Fruit fly (Drosophila melanogaster): ENCODE measurements around the gene mura.

mura gene

DNA sequence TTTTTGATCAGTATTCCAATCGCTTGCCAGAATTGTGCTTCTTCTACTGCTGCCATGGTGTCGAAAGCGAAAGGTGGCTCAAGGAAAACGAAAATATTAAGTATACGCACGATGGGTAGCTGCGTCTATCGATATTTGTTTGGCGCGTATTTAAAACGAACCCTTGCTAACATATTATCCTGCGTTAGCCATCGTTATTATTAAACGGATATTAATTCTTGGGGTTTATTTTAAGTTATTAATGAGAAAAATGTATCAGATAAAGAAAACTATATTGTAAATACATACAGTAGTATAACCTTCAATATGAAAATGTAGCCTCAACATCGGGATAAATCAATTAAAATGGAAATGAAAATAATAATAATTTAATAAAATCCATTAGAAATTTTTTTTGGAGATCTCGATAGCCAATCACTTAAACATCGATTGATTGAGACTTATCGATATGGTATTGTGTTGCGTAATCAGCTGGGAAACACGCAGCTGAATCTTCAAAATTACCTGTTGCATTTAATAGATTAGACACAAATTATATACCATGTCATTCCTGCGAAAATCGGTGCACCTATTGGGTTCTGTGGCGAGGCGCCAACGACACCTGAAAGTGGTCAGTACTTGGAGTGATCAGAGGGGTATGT lies 3.8 kb upstream of the mura start, which contains the start of the genes CG9386 and BckdhA (continued):
- peak; percentile 14 for TF ChIP-seq CG4820 (GFP tag; optimal IDR thresholded peaks at IDR 0.05)
- peak; percentile 45 for TF ChIP-seq B-H2 (GFP tag; optimal IDR thresholded peaks at IDR 0.05)
- TF ChIP-seq Hsf (GFP tag; optimal IDR thresholded peaks at IDR 0.05): peak; percentile 59
- TF ChIP-seq rib (GFP tag; IDR thresholded peaks at IDR 0.05): no peak
- peak; percentile 6 for TF ChIP-seq sd (tag; optimal IDR thresholded peaks at IDR 0.05)
- TF ChIP-seq CG7271 (tag; optimal IDR thresholded peaks at IDR 0.05): no peak
- peak; percentile 39; the same call in 1 of the 3 replicates for TF ChIP-seq tgo (GFP tag; IDR thresholded peaks at IDR 0.05)
- TF ChIP-seq Camta (GFP tag; optimal IDR thresholded peaks at IDR 0.05): no peak
- TF ChIP-seq ERR (GFP tag; optimal IDR thresholded peaks at IDR 0.05): no peak
- TF ChIP-seq bigmax (GFP tag; optimal IDR thresholded peaks at IDR 0.05): no peak
- no peak for TF ChIP-seq ftz-f1 (GFP tag; optimal IDR thresholded peaks at IDR 0.05)
- TF ChIP-seq gsb (GFP tag; IDR thresholded peaks at IDR 0.05): no peak
- no peak for TF ChIP-seq aop (GFP tag; IDR thresholded peaks at IDR 0.05)
- no peak for TF ChIP-seq dmrt99B (tag; optimal IDR thresholded peaks at IDR 0.05)
- TF ChIP-seq CG11085 (GFP tag; IDR thresholded peaks at IDR 0.05): no peak
- TF ChIP-seq lola (GFP tag; optimal IDR thresholded peaks at IDR 0.05): peak in 1 of 3 experiments; percentile 48
- peak; percentile 72 for TF ChIP-seq Rfx (GFP tag; IDR thresholded peaks at IDR 0.05)
- peak; percentile 92 for TF ChIP-seq Med (GFP tag)
- TF ChIP-seq sr (GFP tag; IDR thresholded peaks at IDR 0.05): no peak
- peak; percentile 40 for TF ChIP-seq Mad (GFP tag; optimal IDR thresholded peaks at IDR 0.05)
- peak; percentile 66 for TF ChIP-seq nmo (GFP tag; optimal IDR thresholded peaks at IDR 0.05)
- no peak for TF ChIP-seq CG43689 (GFP tag; IDR thresholded peaks at IDR 0.05)
- TF ChIP-seq Ravus (GFP tag; IDR thresholded peaks at IDR 0.05): no peak
- no peak for TF ChIP-seq HLHmδ (GFP tag; optimal IDR thresholded peaks at IDR 0.05)
- TF ChIP-seq sima (GFP tag; optimal IDR thresholded peaks at IDR 0.05): no peak
- TF ChIP-seq nau (GFP tag; optimal IDR thresholded peaks at IDR 0.05): no peak
- TF ChIP-seq CG1602 (GFP tag; optimal IDR thresholded peaks at IDR 0.05): peak; percentile 30
- TF ChIP-seq CG7745 (tag; optimal IDR thresholded peaks at IDR 0.05): no peak
- TF ChIP-seq Gsc (GFP tag; IDR thresholded peaks at IDR 0.05): no peak
- no peak for TF ChIP-seq Mes4 (GFP tag; optimal IDR thresholded peaks at IDR 0.05)
- TF ChIP-seq NFAT (GFP tag; IDR thresholded peaks at IDR 0.05): peak; percentile 76
- TF ChIP-seq CG7357 (GFP tag; IDR thresholded peaks at IDR 0.05): no peak
- no peak for TF ChIP-seq ATbp (GFP tag; optimal IDR thresholded peaks at IDR 0.05)
- TF ChIP-seq Hmr (GFP tag; optimal IDR thresholded peaks at IDR 0.05): peak; percentile 42
- TF ChIP-seq dmrt11E (tag; optimal IDR thresholded peaks at IDR 0.05): peak; percentile 0
- no peak for TF ChIP-seq CG11696 (GFP tag; IDR thresholded peaks at IDR 0.05)
- no peak for TF ChIP-seq en (GFP tag; optimal IDR thresholded peaks at IDR 0.05)
- no peak for TF ChIP-seq Stat92E (GFP tag; optimal IDR thresholded peaks at IDR 0.05)
- peak; percentile 49 for TF ChIP-seq CG9215 (GFP tag; IDR thresholded peaks at IDR 0.05)
- no peak for TF ChIP-seq Adf1 (GFP tag; IDR thresholded peaks at IDR 0.05)
- peak in 1 of 2 experiments; percentile 76 for TF ChIP-seq crp (GFP tag; optimal IDR thresholded peaks at IDR 0.05)
- TF ChIP-seq CG31224 (GFP tag; IDR thresholded peaks at IDR 0.05): no peak
- TF ChIP-seq MTF-1 (GFP tag; optimal IDR thresholded peaks at IDR 0.05; ENCODE audit: borderline replicate concordance): no peak
- no peak for TF ChIP-seq gt (GFP tag; IDR thresholded peaks at IDR 0.05)
- peak; percentile 54 for TF ChIP-seq CG8924 (tag; optimal IDR thresholded peaks at IDR 0.05)
- no peak for TF ChIP-seq Dip2 (GFP tag; IDR thresholded peaks at IDR 0.05)
- TF ChIP-seq Dad (GFP tag; optimal IDR thresholded peaks at IDR 0.05): peak; percentile 20
- TF ChIP-seq Eip74EF (GFP tag; optimal IDR thresholded peaks at IDR 0.05): no peak
- no peak for TF ChIP-seq Awh (GFP tag; IDR thresholded peaks at IDR 0.05)
- TF ChIP-seq Antp (GFP tag; optimal IDR thresholded peaks at IDR 0.05): peak; percentile 51
